Fruit fly (Drosophila melanogaster): ENCODE measurements around the gene CG12795.

The CG12795 gene

DNA sequence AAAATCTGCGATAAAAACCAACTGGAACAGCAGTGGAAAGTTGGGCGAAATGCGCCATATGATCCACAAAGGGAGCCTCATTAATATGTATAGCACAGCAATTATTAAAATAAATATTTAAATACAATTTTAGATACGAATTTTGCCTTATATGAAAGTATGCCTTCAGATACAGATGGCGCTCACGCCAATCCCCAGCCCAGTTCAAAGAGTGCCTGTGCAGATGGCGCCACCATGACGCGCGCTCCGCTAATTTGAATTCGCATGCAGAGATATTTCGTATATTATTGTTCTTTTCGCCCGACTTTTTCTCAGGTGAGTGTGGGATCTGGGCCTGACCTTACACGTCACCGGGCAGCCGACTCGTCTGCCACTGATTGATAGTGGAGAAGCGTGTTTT, 20.0 kb downstream of the CG12795 start, which contains the start of gene Pgant4 (continued):
- TF ChIP-seq CG12236 (GFP tag; optimal IDR thresholded peaks at IDR 0.05) (no peak), grau (tag; optimal IDR thresholded peaks at IDR 0.05) (peak; percentile 64), CG7357 (GFP tag; IDR thresholded peaks at IDR 0.05) (peak; percentile 43; the same call in 1 of the 3 replicates), odd (GFP tag; optimal IDR thresholded peaks at IDR 0.05) (no peak), z (GFP tag; IDR thresholded peaks at IDR 0.05) (no peak), CG13424 (tag; optimal IDR thresholded peaks at IDR 0.05) (no peak), Trl (optimal IDR thresholded peaks at IDR 0.05) (no peak), Trl (GFP tag; optimal IDR thresholded peaks at IDR 0.05) (peak; percentile 32), gsb (GFP tag; IDR thresholded peaks at IDR 0.05) (peak; percentile 33; the same call in 1 of the 2 replicates), CG1233 (GFP tag; optimal IDR thresholded peaks at IDR 0.05) (peak; percentile 47), CG11456 (GFP tag; IDR thresholded peaks at IDR 0.05) (peak; percentile 95), grn (GFP tag; optimal IDR thresholded peaks at IDR 0.05) (no peak), CG14441 (GFP tag; IDR thresholded peaks at IDR 0.05) (peak; percentile 71), CG6765 (GFP tag; optimal IDR thresholded peaks at IDR 0.05) (no peak), phol (tag; optimal IDR thresholded peaks at IDR 0.05) (peak; percentile 43), CG13296 (GFP tag; optimal IDR thresholded peaks at IDR 0.05) (no peak), CG2889 (GFP tag; IDR thresholded peaks at IDR 0.05) (peak; percentile 40; the same call in 1 of the 3 replicates), PHDP (tag; optimal IDR thresholded peaks at IDR 0.05) (no peak), Dek (tag; optimal IDR thresholded peaks at IDR 0.05) (peak; percentile 41), stc (GFP tag; IDR thresholded peaks at IDR 0.05) (0 out of 2 replicates have a peak, but pooled peaks have one; percentile 13), caup (GFP tag; optimal IDR thresholded peaks at IDR 0.05; ENCODE audit: severe bottlenecking) (peak; percentile 53), mirr (GFP tag; optimal IDR thresholded peaks at IDR 0.05) (no peak), insv (GFP tag; optimal IDR thresholded peaks at IDR 0.05) (peak in 1 of 2 experiments; percentile 49), CG1647 (GFP tag; optimal IDR thresholded peaks at IDR 0.05) (no peak), CG15011 (GFP tag; optimal IDR thresholded peaks at IDR 0.05) (no peak), CG11247 (GFP tag; IDR thresholded peaks at IDR 0.05) (peak; percentile 87), CrebB (tag; optimal IDR thresholded peaks at IDR 0.05) (no peak), CG4617 (GFP tag; optimal IDR thresholded peaks at IDR 0.05; ENCODE audit: borderline replicate concordance) (peak; percentile 28), CG12155 (GFP tag; optimal IDR thresholded peaks at IDR 0.05) (peak; percentile 41), pzg (GFP tag; optimal IDR thresholded peaks at IDR 0.05) (peak; percentile 20), ap (GFP tag; IDR thresholded peaks at IDR 0.05) (peak; percentile 32; the same call in 1 of the 2 replicates), Dip2 (GFP tag; IDR thresholded peaks at IDR 0.05) (peak; percentile 98), Atf6 (GFP tag; IDR thresholded peaks at IDR 0.05) (peak; percentile 68), CG10267 (tag; optimal IDR thresholded peaks at IDR 0.05) (peak; percentile 43), eyg (GFP tag; optimal IDR thresholded peaks at IDR 0.05) (no peak), CG43689 (GFP tag; IDR thresholded peaks at IDR 0.05) (no peak), ham (GFP tag; IDR thresholded peaks at IDR 0.05) (no peak), row (GFP tag; IDR thresholded peaks at IDR 0.05) (0 out of 3 replicates have a peak, but pooled peaks have one; percentile 25), az2 (GFP tag; optimal IDR thresholded peaks at IDR 0.05) (peak; percentile 71), Oaz (GFP tag; IDR thresholded peaks at IDR 0.05) (no peak), schlank (tag; optimal IDR thresholded peaks at IDR 0.05) (peak; percentile 16), Awh (GFP tag; IDR thresholded peaks at IDR 0.05) (0 out of 2 replicates have a peak, but pooled peaks have one; percentile 29), al (GFP tag; IDR thresholded peaks at IDR 0.05) (no peak), inv (GFP tag; IDR thresholded peaks at IDR 0.05; ENCODE audit: partially characterized antibody) (no peak), Sin3A (optimal IDR thresholded peaks at IDR 0.05) (no peak), yki (optimal IDR thresholded peaks at IDR 0.05) (no peak), Opbp (GFP tag; IDR thresholded peaks at IDR 0.05; ENCODE audit: partially characterized antibody) (peak; percentile 42; the same call in 1 of the 3 replicates), CG10209 (GFP tag; optimal IDR thresholded peaks at IDR 0.05) (peak; percentile 37), ara (GFP tag; IDR thresholded peaks at IDR 0.05) (0 out of 2 replicates have a peak, but pooled peaks have one; percentile 17), gt (GFP tag; IDR thresholded peaks at IDR 0.05) (no peak), Bgb (GFP tag; IDR thresholded peaks at IDR 0.05; ENCODE audit: partially characterized antibody) (peak; percentile 47), p53 (GFP tag; optimal IDR thresholded peaks at IDR 0.05) (no peak)
